Worm (Caenorhabditis elegans) whole organism, L4/young adult: Measurements from ENCODE around the gene nhr-68.

Source experiments
- dao-5 ChIP-seq: sonication (generic microtip); optimal IDR thresholded peaks from 2 replicates; lab custom pipeline; 2016; ENCODE audit warnings: missing genotype, missing genetic modification characterization, moderate library complexity, missing compliant biosample characterization
- him-1 ChIP-seq: sonication (generic microtip); optimal IDR thresholded peaks from 2 replicates; lab custom pipeline; 2016; ENCODE audit warnings: missing genotype, missing genetic modification reagents, missing genetic modification characterization, missing compliant biosample characterization

DNA sequence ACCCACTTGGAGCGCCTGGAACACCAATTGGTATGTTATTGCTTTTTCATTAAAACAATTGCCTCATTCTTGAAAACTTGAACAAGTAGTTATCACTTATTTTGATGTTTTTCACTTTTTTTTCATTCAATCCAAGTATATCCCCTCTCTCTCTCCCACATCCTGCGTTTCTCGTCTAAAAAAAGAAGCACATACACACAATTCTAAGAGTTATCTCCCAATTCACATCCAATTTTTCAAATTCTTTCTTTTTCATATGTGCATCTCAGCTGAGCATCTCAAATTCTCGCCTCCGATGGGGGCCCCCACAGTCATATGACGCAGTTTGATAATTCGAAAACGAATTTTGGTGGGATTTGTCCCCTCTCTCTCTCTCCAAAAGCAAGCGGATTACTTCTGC, 36.6 kb upstream of the nhr-68 start:
- TF ChIP-seq him-1 (tag; lab: Kevin White, UChicago): no peak
- TF ChIP-seq dao-5 (tag; lab: Kevin White, UChicago): no peak
